Worm (Caenorhabditis elegans): Measurements from ENCODE around the gene srh-67.

- TF ChIP-seq mdl-1 (tag; optimal IDR thresholded peaks at IDR 0.05) (no peak), egl-5 (tag; optimal IDR thresholded peaks at IDR 0.05) (no peak), aly-2 (tag; optimal IDR thresholded peaks at IDR 0.05) (no peak), nhr-11 (tag; optimal IDR thresholded peaks at IDR 0.05) (no peak), pqm-1 (tag; optimal IDR thresholded peaks at IDR 0.05) (no peak), lin-39 (tag; optimal IDR thresholded peaks at IDR 0.05) (no peak), nhr-25 (tag; optimal IDR thresholded peaks at IDR 0.05) (peak; percentile 52), mml-1 (tag; optimal IDR thresholded peaks at IDR 0.05) (no peak)
These were observed 40.9 kb downstream of the srh-67 start for ce11 chrII:12549613-12550012.

All from whole organism, L3 larva.